Fruit fly (Drosophila melanogaster) Kc167 (cell line): ENCODE results near the gene Teh4.

Experiments used
- Myc ChIP-seq: fragments of >200 bp; optimal IDR thresholded peaks from 2 replicates; lab custom pipeline; 2017; ENCODE audit warnings: missing external identifiers
- Sin3A ChIP-seq: fragments of >200 bp; optimal IDR thresholded peaks from 2 replicates; lab custom pipeline; 2018; ENCODE audit warnings: missing external identifiers
- h ChIP-seq: fragments of >200 bp; optimal IDR thresholded peaks from 3 replicates; lab custom pipeline; 2018; ENCODE audit warnings: missing external identifiers
- insv ChIP-seq: fragments of >200 bp; optimal IDR thresholded peaks from 3 replicates; lab custom pipeline; 2018; ENCODE audit warnings: missing external identifiers
- psq ChIP-seq: fragments of >200 bp; optimal IDR thresholded peaks from 2 replicates; lab custom pipeline; 2017; ENCODE audit warnings: missing external identifiers
- ttk ChIP-seq: sonication (Bioruptor generic); optimal IDR thresholded peaks from 2 replicates; lab custom pipeline; 2017; ENCODE audit warnings: missing external identifiers

Gene Teh4

dm6 chr3L:4209731-4210130 lies 31.7 kb upstream of the Teh4 start:
- TF ChIP-seq Myc: no peak
- TF ChIP-seq insv (lab: Kevin White, UChicago): no peak
- TF ChIP-seq psq (lab: Kevin White, UChicago): no peak
- no peak for TF ChIP-seq h (lab: Kevin White, UChicago)
- TF ChIP-seq ttk (lab: Kevin White, UChicago): no peak
- TF ChIP-seq Sin3A (lab: Kevin White, UChicago): no peak

- TF ChIP-seq Sin3A (lab: Kevin White, UChicago): no peak
- TF ChIP-seq insv (lab: Kevin White, UChicago): no peak
- no peak for TF ChIP-seq Myc
- no peak for TF ChIP-seq h (lab: Kevin White, UChicago)
- TF ChIP-seq ttk (lab: Kevin White, UChicago): no peak
- TF ChIP-seq psq (lab: Kevin White, UChicago): no peak
These were observed 31.0 kb upstream of the Teh4 start, which contains the start of gene Cpr64Aa for dm6 chr3L:4209078-4209477. Cpr64Aa (minus strand) TSS chr3L:4209178.

dm6 chr3L:4204867-4205266 lies 26.8 kb upstream of the Teh4 start:
- TF ChIP-seq Myc (no peak), Sin3A (lab: Kevin White, UChicago) (no peak), h (lab: Kevin White, UChicago) (no peak), ttk (lab: Kevin White, UChicago) (no peak), insv (lab: Kevin White, UChicago) (no peak), psq (lab: Kevin White, UChicago) (no peak)

- TF ChIP-seq psq (lab: Kevin White, UChicago) (no peak), Myc (no peak), insv (lab: Kevin White, UChicago) (no peak), ttk (lab: Kevin White, UChicago) (no peak), h (lab: Kevin White, UChicago) (no peak), Sin3A (lab: Kevin White, UChicago) (no peak)
These were observed 26.2 kb upstream of the Teh4 start, which contains the start of gene CG15005 for dm6 chr3L:4204239-4204638. CG15005 (minus strand) TSS chr3L:4204339.

dm6 chr3L:4193730-4194649 lies 15.9 kb upstream of the Teh4 start, which contains the start of gene CG43367:
CG43367 (plus strand) TSS chr3L:4193993.
- TF ChIP-seq Sin3A (lab: Kevin White, UChicago) (no peak), insv (lab: Kevin White, UChicago) (no peak), h (lab: Kevin White, UChicago) (no peak), Myc (no peak), psq (lab: Kevin White, UChicago) (no peak), ttk (lab: Kevin White, UChicago) (no peak)

dm6 chr3L:4187930-4188523 lies 10.0 kb upstream of the Teh4 start, which contains the start of the genes Teh2 and tipE:
Teh2 (minus strand) TSS chr3L:4188023.
tipE (plus strand) TSS chr3L:4188499.
- TF ChIP-seq psq (lab: Kevin White, UChicago) (no peak), ttk (lab: Kevin White, UChicago) (no peak), Myc (no peak), insv (lab: Kevin White, UChicago) (no peak), h (lab: Kevin White, UChicago) (no peak), Sin3A (lab: Kevin White, UChicago) (no peak)

- TF ChIP-seq insv (lab: Kevin White, UChicago) (no peak), Sin3A (lab: Kevin White, UChicago) (no peak), h (lab: Kevin White, UChicago) (no peak), psq (lab: Kevin White, UChicago) (no peak), ttk (lab: Kevin White, UChicago) (no peak), Myc (no peak)
These were observed 8.6 kb upstream of the Teh4 start, which contains the start of gene VhaM9.7-c for dm6 chr3L:4186659-4187058. VhaM9.7-c (minus strand) TSS chr3L:4186865.

- TF ChIP-seq psq (lab: Kevin White, UChicago) (no peak), Sin3A (lab: Kevin White, UChicago) (no peak), Myc (no peak), insv (lab: Kevin White, UChicago) (no peak), ttk (lab: Kevin White, UChicago) (no peak), h (lab: Kevin White, UChicago) (no peak)
These were observed 7.2 kb upstream of the Teh4 start for dm6 chr3L:4185259-4185658.

dm6 chr3L:4184563-4184962 lies 6.5 kb upstream of the Teh4 start, which contains the start of gene Teh3:
Teh3 (minus strand) TSS chr3L:4184663.
- TF ChIP-seq h (lab: Kevin White, UChicago): no peak

dm6 chr3L:4173584-4173983 lies 4.5 kb downstream of the Teh4 start, which contains the start of gene CG18675:
CG18675 (plus strand) TSS chr3L:4173884.
- TF ChIP-seq psq (lab: Kevin White, UChicago): no peak

- no peak for TF ChIP-seq ttk (lab: Kevin White, UChicago)
- no peak for TF ChIP-seq Sin3A (lab: Kevin White, UChicago)
- no peak for TF ChIP-seq insv (lab: Kevin White, UChicago)
- TF ChIP-seq h (lab: Kevin White, UChicago): no peak
- no peak for TF ChIP-seq psq (lab: Kevin White, UChicago)
- TF ChIP-seq Myc: no peak
These were observed 8.0 kb downstream of the Teh4 start, which contains the start of gene Ero1L for dm6 chr3L:4169957-4170651. Ero1L (plus strand) TSS chr3L:4170404.
